Fruit fly (Drosophila melanogaster): ENCODE results near the gene Galk.

- TF ChIP-seq psq (optimal IDR thresholded peaks at IDR 0.05) (no peak), pan (optimal IDR thresholded peaks at IDR 0.05) (no peak)
Observed at dm6 chr3L:9011485-9012389, 25.8 kb upstream of the Galk start.
